Worm (Caenorhabditis elegans) whole organism, midembryonic: ENCODE results near the gene F35H8.1.

ENCODE experiments used
- T22C8.4 ChIP-seq: fragments of 200-800 bp; sonication (Bioruptor generic); IDR thresholded peaks from 2 replicates; pipeline ENCODE4 v1.3.6; 2022; ENCODE audit warnings: missing genetic modification characterization, missing compliant biosample characterization
- cog-1 ChIP-seq: sonication (generic microtip); optimal IDR thresholded peaks from 2 replicates; lab custom pipeline; 2016; ENCODE audit warnings: missing genetic modification characterization, missing compliant biosample characterization
- flt-1 ChIP-seq: fragments of 200-800 bp; sonication (Bioruptor generic); IDR thresholded peaks from 2 replicates; pipeline ENCODE4 v1.3.6; 2022; ENCODE audit warnings: missing genetic modification characterization, missing compliant biosample characterization
- klf-2 ChIP-seq: fragments of 200-800 bp; sonication (Bioruptor generic); conservative IDR thresholded peaks from 2 replicates; pipeline ENCODE4 v1.3.6; 2022; ENCODE audit warnings: missing genetic modification reagents, missing genetic modification characterization, missing compliant biosample characterization
- med-1 ChIP-seq: sonication (generic microtip); optimal IDR thresholded peaks from 2 replicates; lab custom pipeline; 2017; ENCODE audit warnings: missing genetic modification characterization, mild to moderate bottlenecking, missing compliant biosample characterization, antibody characterized with exemption, missing genetic modification reagents; ENCODE audit not compliant: insufficient read depth
- ref-1 ChIP-seq: fragments of 200-800 bp; sonication (Bioruptor generic); conservative IDR thresholded peaks from 2 replicates; pipeline ENCODE4 v1.3.6; 2022; ENCODE audit warnings: missing genetic modification reagents, missing genetic modification characterization, missing compliant biosample characterization
- tab-1 ChIP-seq: fragments of 200-800 bp; sonication (Bioruptor generic); IDR thresholded peaks from 2 replicates; pipeline ENCODE4 v1.3.6; 2022; ENCODE audit warnings: missing genetic modification characterization, missing compliant biosample characterization
- ztf-23 ChIP-seq: fragments of 200-800 bp; sonication (Bioruptor generic); IDR thresholded peaks from 2 replicates; pipeline ENCODE4 v1.3.6; 2022; ENCODE audit warnings: missing genetic modification reagents, missing genetic modification characterization, missing compliant biosample characterization
- ztf-29 ChIP-seq: fragments of 200-800 bp; sonication (Bioruptor generic); IDR thresholded peaks from 2 replicates; pipeline ENCODE4 v1.3.6; 2022; ENCODE audit warnings: missing genetic modification reagents, missing genetic modification characterization, missing compliant biosample characterization

The F35H8.1 gene

DNA sequence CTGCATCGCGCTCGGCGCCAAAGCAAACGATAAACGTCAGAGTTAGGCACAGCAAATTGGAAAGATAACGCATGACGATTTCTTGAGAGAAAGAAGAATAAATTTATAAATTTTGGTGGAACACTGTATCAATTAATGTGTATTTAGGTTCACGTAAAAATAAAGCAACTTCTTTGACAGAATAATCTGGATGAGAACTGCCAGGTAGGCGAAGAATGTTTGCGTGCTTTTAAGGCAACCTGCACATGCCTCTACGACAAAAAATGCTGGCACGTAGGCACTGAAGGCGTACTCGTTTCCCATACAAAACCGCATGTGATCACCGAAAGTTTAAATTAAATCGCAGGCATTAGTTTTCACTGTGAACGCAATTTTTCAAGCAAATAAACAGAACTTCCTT lies at the start of gene F35H8.1:
TSS of gene F35H8.1 (minus strand) at position 101 of the 400 bp plus-strand sequence.
- no peak for TF ChIP-seq tab-1 (GFP tag; lab: Robert Waterston, UW)
- TF ChIP-seq T22C8.4 (GFP tag; lab: Robert Waterston, UW): no peak
- TF ChIP-seq flt-1: no peak
- TF ChIP-seq ztf-23 (GFP tag; lab: Robert Waterston, UW): no peak
- TF ChIP-seq med-1 (GFP tag; lab: Kevin White, UChicago): no peak
- TF ChIP-seq ztf-29 (GFP tag; lab: Robert Waterston, UW): no peak

DNA sequence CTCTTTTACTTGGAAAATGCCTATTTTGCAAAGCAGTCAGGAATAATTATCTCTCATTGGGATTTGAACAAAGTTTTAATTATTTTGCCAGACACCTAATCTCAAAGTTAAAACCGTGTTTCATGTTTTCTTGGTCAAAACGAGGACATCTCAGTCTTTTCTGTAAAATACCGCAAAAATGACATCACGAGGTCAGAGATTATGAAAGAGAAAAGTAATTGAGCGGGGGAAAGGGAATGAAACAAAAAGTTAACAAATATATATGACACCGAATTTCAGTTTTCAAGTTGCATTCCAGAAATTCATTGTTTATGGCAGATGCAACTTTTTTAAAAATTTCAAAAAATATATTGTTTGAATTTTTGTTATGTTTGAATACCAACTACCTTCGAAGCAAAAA lies 49.5 kb upstream of the F35H8.1 start:
- TF ChIP-seq klf-2 (GFP tag; lab: Robert Waterston, UW) (no peak), tab-1 (GFP tag; lab: Robert Waterston, UW) (no peak), ztf-29 (GFP tag; lab: Robert Waterston, UW) (no peak), T22C8.4 (GFP tag; lab: Robert Waterston, UW) (no peak), flt-1 (no peak), cog-1 (tag; lab: Kevin White, UChicago) (no peak), ztf-23 (GFP tag; lab: Robert Waterston, UW) (no peak), ref-1 (GFP tag; lab: Robert Waterston, UW) (no peak), med-1 (GFP tag; lab: Kevin White, UChicago) (no peak)

DNA sequence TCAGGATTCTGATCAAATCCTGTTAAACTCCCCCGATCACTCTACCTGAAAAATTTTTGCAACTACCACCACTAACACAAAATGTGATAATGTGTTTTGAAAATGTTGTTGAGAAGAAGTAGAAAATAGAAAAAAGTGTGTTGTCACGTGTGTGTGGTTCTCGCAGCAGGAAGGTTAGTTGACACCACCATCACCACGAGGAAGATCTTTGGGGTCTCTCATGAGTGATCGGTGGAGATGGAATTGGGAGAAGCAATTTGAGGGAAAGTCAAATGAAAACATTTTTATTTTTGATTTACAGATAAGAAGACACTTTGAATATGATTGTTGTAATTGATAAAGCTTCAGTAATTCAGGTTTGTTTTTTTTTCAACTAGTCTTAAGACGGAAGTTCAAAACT lies 48.6 kb upstream of the F35H8.1 start:
- no peak for TF ChIP-seq cog-1 (tag; lab: Kevin White, UChicago)
- TF ChIP-seq ref-1 (GFP tag; lab: Robert Waterston, UW): no peak
- no peak for TF ChIP-seq ztf-29 (GFP tag; lab: Robert Waterston, UW)

DNA sequence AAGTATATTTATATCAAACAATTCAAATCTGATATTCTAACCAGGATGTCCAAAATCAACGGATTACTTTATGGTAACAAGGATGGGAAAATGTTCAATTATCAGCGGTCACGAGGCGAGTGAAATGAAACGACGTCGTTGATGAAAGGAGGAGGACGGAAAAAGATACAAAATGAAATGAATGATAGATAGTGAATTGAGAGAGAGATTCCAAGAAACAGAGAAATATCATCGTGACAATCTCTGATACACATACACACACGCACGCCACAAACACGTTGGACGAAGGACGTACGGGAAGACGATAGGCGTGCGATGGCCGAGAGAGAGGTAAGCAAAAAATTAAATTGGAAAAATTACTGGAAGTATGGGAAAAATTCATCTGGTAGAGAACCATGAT lies 48.0 kb upstream of the F35H8.1 start:
- no peak for TF ChIP-seq cog-1 (tag; lab: Kevin White, UChicago)
- TF ChIP-seq ztf-29 (GFP tag; lab: Robert Waterston, UW): no peak
- no peak for TF ChIP-seq klf-2 (GFP tag; lab: Robert Waterston, UW)
- TF ChIP-seq med-1 (GFP tag; lab: Kevin White, UChicago): no peak
- no peak for TF ChIP-seq tab-1 (GFP tag; lab: Robert Waterston, UW)
- no peak for TF ChIP-seq flt-1
- TF ChIP-seq T22C8.4 (GFP tag; lab: Robert Waterston, UW): no peak
- no peak for TF ChIP-seq ref-1 (GFP tag; lab: Robert Waterston, UW)
- no peak for TF ChIP-seq ztf-23 (GFP tag; lab: Robert Waterston, UW)

DNA sequence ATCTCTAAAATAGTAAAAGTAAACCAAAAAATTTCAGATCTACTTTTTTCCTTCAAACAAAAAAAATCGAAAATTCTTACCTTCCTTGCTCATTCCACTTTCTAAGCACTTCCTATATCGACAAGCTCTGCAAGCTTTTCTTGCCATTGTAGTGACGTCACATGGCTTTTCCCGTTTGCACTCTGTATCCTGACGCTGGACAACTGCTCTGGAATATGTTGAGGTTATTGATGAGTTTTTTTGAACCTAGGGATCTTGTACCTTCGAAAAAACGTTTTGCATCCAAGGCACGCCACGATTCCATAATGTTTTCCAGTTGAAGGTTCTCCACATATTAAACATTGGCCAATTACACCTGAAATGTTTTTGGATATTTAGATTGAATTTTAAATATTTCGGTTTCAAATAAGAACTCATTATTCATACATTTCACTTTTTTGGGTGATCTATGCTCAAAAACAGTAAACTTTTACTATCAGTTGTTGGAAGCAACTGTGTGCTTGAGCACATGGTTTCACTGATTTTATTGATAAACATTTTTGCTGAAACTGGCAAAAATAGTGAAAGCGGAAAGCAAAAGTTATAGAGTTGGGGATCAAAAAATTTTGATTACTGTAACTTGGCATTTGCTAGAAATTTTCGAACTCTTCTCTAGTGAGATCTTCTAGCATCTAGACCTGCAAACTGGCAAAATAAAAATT lies 47.1 kb upstream of the F35H8.1 start:
- TF ChIP-seq klf-2 (GFP tag; lab: Robert Waterston, UW) (no peak), ztf-23 (GFP tag; lab: Robert Waterston, UW) (no peak), flt-1 (no peak), ztf-29 (GFP tag; lab: Robert Waterston, UW) (no peak), tab-1 (GFP tag; lab: Robert Waterston, UW) (no peak), T22C8.4 (GFP tag; lab: Robert Waterston, UW) (no peak), med-1 (GFP tag; lab: Kevin White, UChicago) (no peak), ref-1 (GFP tag; lab: Robert Waterston, UW) (no peak)

DNA sequence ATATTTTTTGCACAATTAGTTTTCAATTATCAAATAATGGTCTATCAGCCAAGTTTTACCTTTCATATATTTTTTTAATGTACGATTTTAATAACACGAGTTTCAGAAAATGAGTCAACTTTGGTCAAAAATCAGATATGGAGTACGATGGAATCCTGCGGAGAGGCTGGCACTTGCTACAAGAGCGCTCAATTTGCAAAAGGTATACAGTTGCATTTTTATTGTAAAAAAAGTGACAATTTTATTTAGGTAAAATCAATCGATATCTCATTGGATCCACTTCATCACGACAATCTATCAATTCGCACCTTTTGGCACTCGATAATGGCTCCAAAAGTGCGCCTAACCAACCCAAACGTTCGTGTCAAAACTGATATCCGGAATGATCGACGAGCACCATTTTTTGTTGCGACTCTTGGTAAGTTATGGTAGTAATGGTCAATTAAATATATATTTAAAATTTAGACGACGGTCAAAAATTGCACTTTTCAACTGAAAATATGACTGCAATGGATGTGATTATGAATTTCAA lies 44.5 kb upstream of the F35H8.1 start, which contains the start of gene mrpl-53:
TSS of gene mrpl-53 (plus strand) at position 107 of the 532 bp plus-strand sequence.
- TF ChIP-seq klf-2 (GFP tag; lab: Robert Waterston, UW): no peak
- no peak for TF ChIP-seq ref-1 (GFP tag; lab: Robert Waterston, UW)
- no peak for TF ChIP-seq tab-1 (GFP tag; lab: Robert Waterston, UW)
- TF ChIP-seq T22C8.4 (GFP tag; lab: Robert Waterston, UW): no peak

DNA sequence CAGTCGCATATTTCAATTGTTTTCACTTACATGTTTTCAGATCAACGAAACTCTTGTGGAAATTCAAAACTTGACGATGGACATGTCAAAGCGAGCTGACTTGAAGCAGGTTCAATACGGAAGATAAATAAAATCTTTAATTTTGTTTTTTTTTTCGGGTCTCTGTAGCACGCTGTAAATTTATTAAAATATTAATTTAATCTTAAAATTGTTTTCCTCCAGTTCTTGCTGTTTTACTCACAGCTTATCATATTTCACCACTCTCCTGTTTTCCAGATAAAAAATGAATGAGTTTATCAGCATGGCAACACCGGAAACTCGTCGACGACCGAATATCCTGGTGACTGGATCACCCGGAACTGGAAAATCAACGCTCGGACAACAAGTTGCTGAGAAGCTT lies 43.3 kb upstream of the F35H8.1 start, which contains the start of gene E02H1.6:
TSS of gene E02H1.6 (plus strand) at position 301 of the 400 bp plus-strand sequence.
- TF ChIP-seq ztf-23 (GFP tag; lab: Robert Waterston, UW): no peak
- TF ChIP-seq ztf-29 (GFP tag; lab: Robert Waterston, UW): no peak
- no peak for TF ChIP-seq med-1 (GFP tag; lab: Kevin White, UChicago)
- no peak for TF ChIP-seq cog-1 (tag; lab: Kevin White, UChicago)
- no peak for TF ChIP-seq T22C8.4 (GFP tag; lab: Robert Waterston, UW)
- TF ChIP-seq flt-1: no peak
- no peak for TF ChIP-seq tab-1 (GFP tag; lab: Robert Waterston, UW)
- TF ChIP-seq klf-2 (GFP tag; lab: Robert Waterston, UW): no peak
- no peak for TF ChIP-seq ref-1 (GFP tag; lab: Robert Waterston, UW)

DNA sequence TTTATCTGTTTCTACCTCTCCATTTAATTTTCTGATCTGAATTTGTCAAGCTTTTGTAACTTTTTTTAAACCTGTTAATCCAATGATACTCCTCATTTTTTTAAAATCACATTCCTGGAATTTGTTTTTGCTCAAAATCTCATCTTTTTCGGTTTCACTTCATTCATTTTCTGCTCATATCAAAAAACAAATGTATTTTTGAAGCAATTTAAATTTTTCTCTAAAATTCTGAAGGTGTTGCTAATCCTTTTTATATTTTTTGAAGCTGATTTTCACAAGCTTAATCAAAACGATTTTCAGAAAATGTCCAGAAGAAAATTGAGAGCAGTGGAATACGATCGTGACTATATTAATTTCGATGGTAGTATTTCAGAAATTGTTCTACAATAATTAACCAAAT lies 41.8 kb upstream of the F35H8.1 start, which contains the start of gene E02H1.5:
TSS of gene E02H1.5 (plus strand) at position 301 of the 400 bp plus-strand sequence.
- TF ChIP-seq T22C8.4 (GFP tag; lab: Robert Waterston, UW) (no peak), klf-2 (GFP tag; lab: Robert Waterston, UW) (no peak), med-1 (GFP tag; lab: Kevin White, UChicago) (no peak), cog-1 (tag; lab: Kevin White, UChicago) (no peak), flt-1 (no peak), ref-1 (GFP tag; lab: Robert Waterston, UW) (no peak), tab-1 (GFP tag; lab: Robert Waterston, UW) (no peak), ztf-29 (GFP tag; lab: Robert Waterston, UW) (no peak), ztf-23 (GFP tag; lab: Robert Waterston, UW) (no peak)

DNA sequence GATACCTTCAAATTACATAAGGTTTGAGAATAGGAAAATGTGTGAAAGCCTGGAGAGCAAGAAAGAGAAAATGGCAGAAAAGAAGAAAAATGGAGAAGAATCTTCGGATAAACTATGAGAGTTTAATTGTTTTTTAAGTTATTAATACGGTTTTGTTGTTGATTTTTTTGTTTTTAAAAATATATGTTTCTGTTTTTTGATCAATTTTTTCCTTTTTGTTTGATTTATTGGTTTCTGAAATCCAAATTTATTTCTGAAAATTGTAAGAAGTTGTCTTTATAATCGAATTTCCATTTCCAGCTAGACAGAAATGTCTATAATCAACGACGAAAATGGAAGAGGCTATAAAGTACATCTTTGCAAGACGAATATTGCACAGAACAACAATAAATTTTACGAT lies 39.7 kb upstream of the F35H8.1 start, which contains the start of gene parp-2:
TSS of gene parp-2 (plus strand) at position 301 of the 400 bp plus-strand sequence.
- TF ChIP-seq T22C8.4 (GFP tag; lab: Robert Waterston, UW): no peak
- TF ChIP-seq ztf-29 (GFP tag; lab: Robert Waterston, UW): no peak
- no peak for TF ChIP-seq cog-1 (tag; lab: Kevin White, UChicago)
- no peak for TF ChIP-seq ref-1 (GFP tag; lab: Robert Waterston, UW)
- TF ChIP-seq tab-1 (GFP tag; lab: Robert Waterston, UW): no peak
- no peak for TF ChIP-seq flt-1
- no peak for TF ChIP-seq med-1 (GFP tag; lab: Kevin White, UChicago)
- TF ChIP-seq klf-2 (GFP tag; lab: Robert Waterston, UW): no peak
